Fruit fly (Drosophila melanogaster) whole organism, embryonic: ENCODE results near the gene MESK4.

Experiments used
- B-H2 ChIP-seq: fragments of 200-800 bp; sonication (Bioruptor generic); optimal IDR thresholded peaks from 2 replicates; lab custom pipeline; 2018; ENCODE audit warnings: missing biosample characterization, mild to moderate bottlenecking, missing genetic modification characterization
- Bdp1 ChIP-seq: fragments of 200-800 bp; sonication (Bioruptor generic); optimal IDR thresholded peaks from 3 replicates; lab custom pipeline; 2016; ENCODE audit warnings: missing biosample characterization, missing genetic modification characterization
- Bgb ChIP-seq: fragments of 200-800 bp; sonication (Bioruptor generic); IDR thresholded peaks from 2 replicates; pipeline ENCODE4 v1.3.6; 2022; ENCODE audit warnings: missing biosample characterization, missing genetic modification characterization; ENCODE audit not compliant: partially characterized antibody
- CG10267 ChIP-seq: fragments of 200-800 bp; sonication (Bioruptor generic); optimal IDR thresholded peaks from 2 replicates; lab custom pipeline; 2018; ENCODE audit warnings: missing biosample characterization, mild to moderate bottlenecking, missing genetic modification characterization, moderate library complexity
- CG10321 ChIP-seq: fragments of 200-800 bp; sonication (Bioruptor generic); IDR thresholded peaks from 2 replicates; pipeline ENCODE4 v1.3.6; 2022; ENCODE audit warnings: missing biosample characterization, missing genetic modification characterization
- CG12236 ChIP-seq: fragments of 200-800 bp; sonication (Bioruptor generic); optimal IDR thresholded peaks from 2 replicates; lab custom pipeline; 2016; ENCODE audit warnings: missing biosample characterization, missing genetic modification characterization
- CG13624 ChIP-seq: fragments of 200-800 bp; sonication (Bioruptor generic); optimal IDR thresholded peaks from 2 replicates; lab custom pipeline; 2016; ENCODE audit warnings: missing biosample characterization, missing genetic modification characterization
- CG15601 ChIP-seq: fragments of 200-800 bp; sonication (Bioruptor generic); optimal IDR thresholded peaks from 3 replicates; lab custom pipeline; 2019; ENCODE audit warnings: missing biosample characterization, mild to moderate bottlenecking, missing genetic modification characterization, moderate library complexity
- CG17612 ChIP-seq: fragments of 200-800 bp; sonication (Bioruptor generic); IDR thresholded peaks from 2 replicates; pipeline ENCODE4 v1.3.6; 2022; ENCODE audit warnings: missing biosample characterization, missing genetic modification characterization
- CG1792 ChIP-seq: fragments of 200-800 bp; sonication (Bioruptor generic); optimal IDR thresholded peaks from 2 replicates; lab custom pipeline; 2016; ENCODE audit warnings: missing biosample characterization, missing genetic modification characterization
- CG18619 ChIP-seq: fragments of 200-800 bp; sonication (Bioruptor generic); optimal IDR thresholded peaks from 3 replicates; lab custom pipeline; 2017; ENCODE audit warnings: missing biosample characterization, mild to moderate bottlenecking, missing genetic modification characterization
- CG4820 ChIP-seq: fragments of 200-800 bp; sonication (Bioruptor generic); optimal IDR thresholded peaks from 3 replicates; lab custom pipeline; 2016; ENCODE audit warnings: missing biosample characterization, missing genetic modification characterization
- CG6683 ChIP-seq: fragments of 200-800 bp; sonication (Bioruptor generic); optimal IDR thresholded peaks from 2 replicates; lab custom pipeline; 2017; ENCODE audit warnings: missing biosample characterization, mild to moderate bottlenecking, missing genetic modification characterization, missing genetic modification reagents
- CG7556 ChIP-seq: fragments of 200-800 bp; sonication (Bioruptor generic); optimal IDR thresholded peaks from 2 replicates; lab custom pipeline; 2017; ENCODE audit warnings: missing biosample characterization, mild to moderate bottlenecking, missing genetic modification characterization
- Chrac-16 ChIP-seq: fragments of 200-800 bp; sonication (Bioruptor generic); optimal IDR thresholded peaks from 3 replicates; lab custom pipeline; 2016; ENCODE audit warnings: missing biosample characterization, missing genetic modification characterization
- CrebB ChIP-seq: fragments of 200-800 bp; sonication (Bioruptor generic); optimal IDR thresholded peaks from 3 replicates; lab custom pipeline; 2018; ENCODE audit warnings: missing biosample characterization, mild to moderate bottlenecking, missing genetic modification characterization
- D19A ChIP-seq: fragments of 200-800 bp; optimal IDR thresholded peaks from 3 replicates; lab custom pipeline; 2019; ENCODE audit warnings: missing biosample characterization, mild to moderate bottlenecking, missing genetic modification characterization, moderate library complexity
- Dad ChIP-seq: fragments of 200-800 bp; sonication (Bioruptor generic); optimal IDR thresholded peaks from 3 replicates; lab custom pipeline; 2016; ENCODE audit warnings: missing biosample characterization, missing genetic modification characterization
- Hsf ChIP-seq: fragments of 200-800 bp; sonication (Bioruptor generic); optimal IDR thresholded peaks from 3 replicates; lab custom pipeline; 2016; ENCODE audit warnings: missing biosample characterization, missing genetic modification characterization
- Mrtf ChIP-seq: fragments of 200-800 bp; sonication (Bioruptor generic); IDR thresholded peaks from 3 replicates; pipeline ENCODE4 v1.3.6; 2022; ENCODE audit warnings: missing biosample characterization, missing genetic modification characterization
- Nf-YA ChIP-seq: fragments of 200-800 bp; sonication (Bioruptor generic); IDR thresholded peaks from 2 replicates; pipeline ENCODE4 v1.3.6; 2022; ENCODE audit warnings: missing biosample characterization, missing genetic modification characterization
- TFAM ChIP-seq: fragments of 200-800 bp; sonication (Bioruptor generic); optimal IDR thresholded peaks from 2 replicates; lab custom pipeline; 2017; ENCODE audit warnings: missing biosample characterization, missing genetic modification characterization, inconsistent platforms
- Vsx1 ChIP-seq: fragments of 200-800 bp; sonication (Bioruptor generic); optimal IDR thresholded peaks from 2 replicates; lab custom pipeline; 2017; ENCODE audit warnings: missing biosample characterization, mild to moderate bottlenecking, missing genetic modification characterization, missing genetic modification reagents
- ab ChIP-seq: fragments of 200-800 bp; sonication (Bioruptor generic); optimal IDR thresholded peaks from 2 replicates; lab custom pipeline; 2016; ENCODE audit warnings: missing biosample characterization, missing genetic modification characterization
- ase ChIP-seq: fragments of 200-800 bp; sonication (Bioruptor generic); IDR thresholded peaks from 3 replicates; pipeline ENCODE4 v1.3.6; 2022; ENCODE audit warnings: missing biosample characterization, missing genetic modification characterization
- crol ChIP-seq: fragments of 200-800 bp; sonication (Bioruptor generic); IDR thresholded peaks from 2 replicates; pipeline ENCODE4 v1.3.6; 2022; ENCODE audit warnings: missing biosample characterization, missing genetic modification characterization
- dan ChIP-seq: fragments of 200-800 bp; sonication (Bioruptor generic); IDR thresholded peaks from 2 replicates; pipeline ENCODE4 v1.3.6; 2022; ENCODE audit warnings: missing biosample characterization, missing genetic modification characterization
- disco-r ChIP-seq: fragments of 200-800 bp; sonication (Bioruptor generic); optimal IDR thresholded peaks from 2 replicates; lab custom pipeline; 2016; ENCODE audit warnings: missing biosample characterization, missing genetic modification characterization
- dpn ChIP-seq, 2 experiments: fragments of 200-800 bp; sonication (Bioruptor generic); optimal IDR thresholded peaks; 3 replicates each; lab custom pipeline; 2016; ENCODE audit warnings: missing biosample characterization in 2 of 2, missing genetic modification characterization in 2 of 2
- ems ChIP-seq: fragments of 200-800 bp; sonication (Bioruptor generic); optimal IDR thresholded peaks from 3 replicates; lab custom pipeline; 2016; ENCODE audit warnings: missing biosample characterization, missing genetic modification characterization
- en ChIP-seq: fragments of 200-800 bp; sonication (Bioruptor generic); optimal IDR thresholded peaks from 2 replicates; lab custom pipeline; 2016; ENCODE audit warnings: missing biosample characterization, missing genetic modification characterization
- gcm ChIP-seq: fragments of 200-800 bp; sonication (Bioruptor generic); optimal IDR thresholded peaks from 2 replicates; lab custom pipeline; 2019; ENCODE audit warnings: missing biosample characterization, mild to moderate bottlenecking, missing genetic modification characterization, moderate library complexity
- hkb ChIP-seq, 2 experiments: fragments of 200-800 bp in 1 of 2; fragments of >200 bp in 1 of 2; sonication (Bioruptor generic) in 1 of 2; IDR thresholded peaks in 1 of 2; optimal IDR thresholded peaks in 1 of 2; 2 replicates each; pipeline versions ENCODE4 v1.3.6 to Lab custom; 2017 to 2022; ENCODE audit warnings: missing biosample characterization in 1 of 2, missing genetic modification characterization in 1 of 2
- lab ChIP-seq: fragments of 200-800 bp; sonication (Bioruptor generic); optimal IDR thresholded peaks from 3 replicates; lab custom pipeline; 2017; ENCODE audit warnings: missing biosample characterization, missing genetic modification characterization, mild to moderate bottlenecking, moderate library complexity, missing genetic modification reagents
- lmd ChIP-seq: fragments of 200-800 bp; sonication (Bioruptor generic); IDR thresholded peaks from 2 replicates; pipeline ENCODE4 v1.3.6; 2022; ENCODE audit warnings: missing biosample characterization, missing genetic modification characterization
- nau ChIP-seq: fragments of 200-800 bp; sonication (Bioruptor generic); optimal IDR thresholded peaks from 3 replicates; lab custom pipeline; 2017; ENCODE audit warnings: missing biosample characterization, mild to moderate bottlenecking, missing genetic modification characterization, missing genetic modification reagents
- oc ChIP-seq: fragments of 200-800 bp; sonication (Bioruptor generic); optimal IDR thresholded peaks from 2 replicates; lab custom pipeline; 2018; ENCODE audit warnings: missing biosample characterization, mild to moderate bottlenecking, missing genetic modification characterization, moderate library complexity
- pita ChIP-seq: fragments of 200-800 bp; sonication (Bioruptor generic); optimal IDR thresholded peaks from 2 replicates; lab custom pipeline; 2017; ENCODE audit warnings: missing biosample characterization, mild to moderate bottlenecking, missing genetic modification characterization
- pnt ChIP-seq: fragments of 200-800 bp; sonication (Bioruptor generic); optimal IDR thresholded peaks from 3 replicates; lab custom pipeline; 2016; ENCODE audit warnings: missing biosample characterization, missing genetic modification characterization
- pros ChIP-seq: fragments of 200-800 bp; sonication (Bioruptor generic); optimal IDR thresholded peaks from 3 replicates; lab custom pipeline; 2019; ENCODE audit warnings: missing biosample characterization, mild to moderate bottlenecking, missing genetic modification characterization, moderate library complexity
- row ChIP-seq: fragments of 200-800 bp; sonication (Bioruptor generic); IDR thresholded peaks from 3 replicates; pipeline ENCODE4 v1.3.6; 2022; ENCODE audit warnings: missing biosample characterization, missing genetic modification characterization
- salm ChIP-seq: fragments of 200-800 bp; sonication (Bioruptor generic); optimal IDR thresholded peaks from 2 replicates; lab custom pipeline; 2018; ENCODE audit warnings: missing biosample characterization, mild to moderate bottlenecking, missing genetic modification characterization
- sc ChIP-seq, 3 experiments: fragments of >200 bp in 2 of 3; fragments of 200-800 bp in 1 of 3; sonication (Bioruptor generic) in 1 of 3; optimal IDR thresholded peaks; 2 replicates in 2 of 3; 3 replicates in 1 of 3; lab custom pipeline; 2017; ENCODE audit warnings: mild to moderate bottlenecking in 1 of 3, missing biosample characterization in 1 of 3, missing genetic modification characterization in 1 of 3, missing genetic modification reagents in 1 of 3
- sisA ChIP-seq: fragments of 200-800 bp; sonication (Bioruptor generic); IDR thresholded peaks from 2 replicates; pipeline ENCODE4 v1.3.6; 2022; ENCODE audit warnings: missing biosample characterization, missing genetic modification characterization
- slou ChIP-seq: fragments of 200-800 bp; sonication (Bioruptor generic); optimal IDR thresholded peaks from 3 replicates; lab custom pipeline; 2016; ENCODE audit warnings: missing biosample characterization, missing genetic modification characterization
- tll ChIP-seq, 2 experiments: fragments of 200-800 bp in 1 of 2; fragments of >200 bp in 1 of 2; sonication (Bioruptor generic) in 1 of 2; optimal IDR thresholded peaks; 2 replicates each; lab custom pipeline; 2017 to 2019; ENCODE audit warnings: missing biosample characterization in 2 of 2, missing genetic modification characterization in 2 of 2, mild to moderate bottlenecking in 1 of 2, moderate library complexity in 1 of 2
- wdn ChIP-seq: fragments of 200-800 bp; sonication (Bioruptor generic); IDR thresholded peaks from 2 replicates; pipeline ENCODE4 v1.3.6; 2022; ENCODE audit warnings: missing biosample characterization, missing genetic modification characterization
- zfh2 ChIP-seq: fragments of 200-800 bp; sonication (Bioruptor generic); optimal IDR thresholded peaks from 2 replicates; lab custom pipeline; 2016; ENCODE audit warnings: missing biosample characterization, missing genetic modification characterization

The MESK4 gene

dm6 chr3R:16957759-16958536, 30.7 kb upstream of the MESK4 start (continued):
- peak; percentile 74 for TF ChIP-seq CG4820 (GFP tag; lab: Kevin White, UChicago)
- TF ChIP-seq tll (GFP tag; optimal IDR thresholded peaks at IDR 0.05; lab: Kevin White, UChicago): peak in 1 of 2 experiments; percentile 17
- peak; percentile 85 for TF ChIP-seq pita (GFP tag; lab: Kevin White, UChicago)
- TF ChIP-seq ems: peak; percentile 1
- no peak for TF ChIP-seq TFAM (GFP tag; lab: Kevin White, UChicago)
- TF ChIP-seq CG15601 (tag; lab: Kevin White, UChicago): peak; percentile 77
- TF ChIP-seq CG7556 (GFP tag; lab: Kevin White, UChicago): peak; percentile 93
- peak; percentile 49 for TF ChIP-seq B-H2 (GFP tag; lab: Kevin White, UChicago)
- TF ChIP-seq CG12236 (GFP tag; lab: Kevin White, UChicago): no peak
- no peak for TF ChIP-seq disco-r (GFP tag; lab: Kevin White, UChicago)
- TF ChIP-seq sc (optimal IDR thresholded peaks at IDR 0.05; lab: Kevin White, UChicago): no peak
- peak; percentile 81 for TF ChIP-seq sc (GFP tag; optimal IDR thresholded peaks at IDR 0.05; lab: Kevin White, UChicago)
- TF ChIP-seq CG6683 (GFP tag; lab: Kevin White, UChicago): no peak
- peak; percentile 47; the same call in 1 of the 2 replicates for TF ChIP-seq Bgb (GFP tag; lab: Robert Waterston, UW)
- TF ChIP-seq Hsf: peak; percentile 33
- peak in 1 of 2 experiments; percentile 72 for TF ChIP-seq dpn (GFP tag; optimal IDR thresholded peaks at IDR 0.05; lab: Kevin White, UChicago)
- peak; percentile 51; the same call in 1 of the 3 replicates for TF ChIP-seq ase (GFP tag; lab: Robert Waterston, UW)
- TF ChIP-seq pnt (GFP tag; lab: Kevin White, UChicago): no peak
- peak; percentile 53 for TF ChIP-seq sisA (GFP tag; lab: Robert Waterston, UW)
- peak; percentile 63 for TF ChIP-seq oc (tag; lab: Kevin White, UChicago)
- TF ChIP-seq Mrtf (GFP tag; lab: Robert Waterston, UW): no peak; the same call in 2 of the 3 replicates
- no peak for TF ChIP-seq hkb (optimal IDR thresholded peaks at IDR 0.05; lab: Kevin White, UChicago)
- TF ChIP-seq hkb (GFP tag; IDR thresholded peaks at IDR 0.05; lab: Robert Waterston, UW): no peak; the same call in 1 of the 2 replicates
- peak; percentile 4 for TF ChIP-seq pros
- no peak for TF ChIP-seq Nf-YA (GFP tag; lab: Robert Waterston, UW)
- peak; percentile 72 for TF ChIP-seq lmd
- TF ChIP-seq en (GFP tag; lab: Kevin White, UChicago): no peak
- no peak for TF ChIP-seq slou (GFP tag; lab: Kevin White, UChicago)
- TF ChIP-seq Chrac-16: peak; percentile 70
- no peak for TF ChIP-seq CG13624 (GFP tag; lab: Kevin White, UChicago)
- TF ChIP-seq dan (GFP tag; lab: Robert Waterston, UW): no peak
- peak; percentile 91 for TF ChIP-seq CG18619 (GFP tag; lab: Kevin White, UChicago)
- peak; percentile 85 for TF ChIP-seq gcm (GFP tag; lab: Kevin White, UChicago)
- TF ChIP-seq crol: 0 out of 2 replicates have a peak, but pooled peaks have one; percentile 21
- peak; percentile 84 for TF ChIP-seq CG10267
- no peak for TF ChIP-seq Dad (GFP tag; lab: Kevin White, UChicago)
- TF ChIP-seq wdn (GFP tag; lab: Robert Waterston, UW): no peak
- peak; percentile 84 for TF ChIP-seq D19A
- peak; percentile 89 for TF ChIP-seq row (GFP tag; lab: Robert Waterston, UW)
- TF ChIP-seq CrebB (tag; lab: Kevin White, UChicago): peak; percentile 22
- TF ChIP-seq CG10321 (GFP tag; lab: Robert Waterston, UW): no peak
- peak; percentile 82 for TF ChIP-seq lab
- TF ChIP-seq Vsx1 (GFP tag; lab: Kevin White, UChicago): peak; percentile 77
- TF ChIP-seq CG1792: no peak
- peak; percentile 60 for TF ChIP-seq salm
- TF ChIP-seq CG17612 (GFP tag; lab: Robert Waterston, UW): no peak
- no peak for TF ChIP-seq zfh2 (GFP tag; lab: Kevin White, UChicago)
- no peak for TF ChIP-seq nau (GFP tag; lab: Kevin White, UChicago)
- TF ChIP-seq Bdp1 (GFP tag; lab: Kevin White, UChicago): no peak
- no peak for TF ChIP-seq ab
